Worm (Caenorhabditis elegans): ENCODE measurements around the gene Y102A11A.9.

DNA sequence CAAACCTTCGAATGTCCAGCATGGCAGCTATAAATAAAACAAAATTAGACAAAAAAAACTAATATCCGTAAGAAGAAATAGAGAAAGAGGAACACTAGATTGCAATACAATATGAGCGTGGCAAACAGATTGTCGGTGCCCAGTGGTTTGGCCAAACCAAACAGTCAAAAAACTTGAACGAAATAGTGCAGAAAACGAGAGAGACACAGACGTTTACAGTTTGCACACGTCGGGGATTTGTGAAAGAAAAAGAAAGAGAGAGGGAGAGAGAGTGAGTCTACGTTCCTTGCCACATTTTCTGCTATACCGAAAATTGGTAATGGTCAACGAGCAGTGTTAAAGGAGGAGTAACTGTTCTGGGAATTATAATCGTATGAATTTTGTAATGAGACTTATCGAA, 22.2 kb downstream of the Y102A11A.9 start, which contains the start of gene ergi-1:
- no peak for TF ChIP-seq atf-7 (tag; optimal IDR thresholded peaks at IDR 0.05)
- TF ChIP-seq pha-4 (tag; optimal IDR thresholded peaks at IDR 0.05) = no peak
- TF ChIP-seq ztf-6 (GFP tag; IDR thresholded peaks at IDR 0.05) = no peak
- no peak for TF ChIP-seq dpff-1 (tag; optimal IDR thresholded peaks at IDR 0.05)
- no peak for TF ChIP-seq F49E8.2 (tag; optimal IDR thresholded peaks at IDR 0.05; ENCODE audit: insufficient read depth)
- TF ChIP-seq snpc-1.1 (tag; optimal IDR thresholded peaks at IDR 0.05; ENCODE audit: insufficient read depth) = no peak
